Worm (Caenorhabditis elegans) whole organism, L2 larva: ENCODE data around the gene best-9.

Experiments used
- nhr-237 ChIP-seq: fragments of 150-350 bp; optimal IDR thresholded peaks from 2 replicates; lab custom pipeline; 2014; ENCODE audit warnings: missing biosample characterization, missing genetic modification characterization
- sma-9 ChIP-seq, 2 experiments: fragments of 150-350 bp in 1 of 2; sonication (generic microtip) in 1 of 2; optimal IDR thresholded peaks; 2 replicates each; lab custom pipeline; 2014 to 2016; ENCODE audit warnings: missing genetic modification characterization in 2 of 2, mild to moderate bottlenecking in 1 of 2, missing biosample characterization in 1 of 2, missing compliant biosample characterization in 1 of 2, missing genetic modification reagents in 1 of 2, moderate library complexity in 1 of 2
- zag-1 ChIP-seq: fragments of 150-350 bp; optimal IDR thresholded peaks from 2 replicates; lab custom pipeline; 2014; ENCODE audit warnings: missing biosample characterization, missing genetic modification characterization
- ztf-11 ChIP-seq: sonication (generic microtip); optimal IDR thresholded peaks from 2 replicates; lab custom pipeline; 2017; ENCODE audit warnings: missing biosample characterization, missing genetic modification characterization

ce11 chrIV:6542962-6543361, 17.6 kb upstream of the best-9 start:
- TF ChIP-seq sma-9 (GFP tag; optimal IDR thresholded peaks at IDR 0.05; lab: Kevin White, UChicago) (peak; percentile 27), sma-9 (tag; optimal IDR thresholded peaks at IDR 0.05; lab: Kevin White, UChicago) (no peak), zag-1 (no peak), nhr-237 (tag; lab: Kevin White, UChicago) (no peak), ztf-11 (tag; lab: Kevin White, UChicago) (no peak)
